Worm (Caenorhabditis elegans) whole organism, L3 larva: ENCODE data around the gene psf-1.
A peak's percentile ranks its signal among the peaks of the same experiment; 100 is the strongest.

Source experiments
- R02D3.7 ChIP-seq: fragments of 150-350 bp; optimal IDR thresholded peaks from 2 replicates; lab custom pipeline; 2014; ENCODE audit warnings: missing biosample characterization, missing genetic modification characterization
- aly-2 ChIP-seq: fragments of 150-350 bp; optimal IDR thresholded peaks from 2 replicates; lab custom pipeline; 2014; ENCODE audit warnings: missing biosample characterization, missing genetic modification characterization
- ceh-16 ChIP-seq: sonication (generic microtip); optimal IDR thresholded peaks from 2 replicates; lab custom pipeline; 2017; ENCODE audit warnings: missing biosample characterization, missing genetic modification characterization
- ceh-28 ChIP-seq: fragments of 150-350 bp; optimal IDR thresholded peaks from 2 replicates; lab custom pipeline; 2014; ENCODE audit warnings: missing biosample characterization, missing genetic modification reagents, missing genetic modification characterization
- ceh-82 ChIP-seq: fragments of 150-350 bp; optimal IDR thresholded peaks from 2 replicates; lab custom pipeline; 2014; ENCODE audit warnings: missing biosample characterization, missing genetic modification characterization
- ceh-9 ChIP-seq: sonication (generic microtip); optimal IDR thresholded peaks from 2 replicates; lab custom pipeline; 2018; ENCODE audit warnings: missing biosample characterization, missing genetic modification characterization
- daf-12 ChIP-seq: fragments of 150-350 bp; optimal IDR thresholded peaks from 2 replicates; lab custom pipeline; 2014; ENCODE audit warnings: missing biosample characterization, missing genetic modification reagents, missing genetic modification characterization
- egl-5 ChIP-seq: fragments of 150-350 bp; optimal IDR thresholded peaks from 2 replicates; lab custom pipeline; 2017; ENCODE audit warnings: missing biosample characterization, missing genetic modification reagents, missing genetic modification characterization, inconsistent platforms
- elt-1 ChIP-seq: fragments of 150-350 bp; optimal IDR thresholded peaks from 2 replicates; lab custom pipeline; 2014; ENCODE audit warnings: missing biosample characterization, missing genetic modification characterization
- elt-2 ChIP-seq: sonication (generic microtip); optimal IDR thresholded peaks from 2 replicates; lab custom pipeline; 2016; ENCODE audit warnings: missing genetic modification reagents, mild to moderate bottlenecking, missing genetic modification characterization, missing compliant biosample characterization
- eor-1 ChIP-seq, 2 experiments: fragments of 150-350 bp; optimal IDR thresholded peaks; 2 replicates each; lab custom pipeline; 2014 to 2018; ENCODE audit warnings: missing biosample characterization in 2 of 2, missing genetic modification characterization in 2 of 2
- fkh-10 ChIP-seq: sonication (generic microtip); optimal IDR thresholded peaks from 2 replicates; lab custom pipeline; 2017; ENCODE audit warnings: missing biosample characterization, missing genetic modification reagents, missing genetic modification characterization
- fkh-2 ChIP-seq: fragments of 150-350 bp; optimal IDR thresholded peaks from 2 replicates; lab custom pipeline; 2014; ENCODE audit warnings: missing biosample characterization, missing genetic modification reagents, missing genetic modification characterization
- fos-1 ChIP-seq: fragments of 150-350 bp; optimal IDR thresholded peaks from 2 replicates; lab custom pipeline; 2014; ENCODE audit warnings: missing biosample characterization, missing genetic modification characterization
- hmg-11 ChIP-seq: sonication (generic microtip); optimal IDR thresholded peaks from 2 replicates; lab custom pipeline; 2016; ENCODE audit warnings: missing genetic modification characterization, missing compliant biosample characterization
- jun-1 ChIP-seq: fragments of 150-350 bp; optimal IDR thresholded peaks from 2 replicates; lab custom pipeline; 2014; ENCODE audit warnings: missing biosample characterization, missing genetic modification reagents, missing genetic modification characterization
- lin-15B ChIP-seq: fragments of 150-350 bp; optimal IDR thresholded peaks from 2 replicates; lab custom pipeline; 2014; ENCODE audit warnings: missing biosample characterization, missing genetic modification characterization
- lsy-12 ChIP-seq: sonication (generic microtip); optimal IDR thresholded peaks from 2 replicates; lab custom pipeline; 2016; ENCODE audit warnings: mild to moderate bottlenecking, missing genetic modification characterization, missing compliant biosample characterization
- mml-1 ChIP-seq: fragments of 150-350 bp; sonication (generic microtip); optimal IDR thresholded peaks from 3 replicates; lab custom pipeline; 2014; ENCODE audit warnings: missing biosample characterization, missing genetic modification characterization
- nfya-1 ChIP-seq: sonication (generic microtip); optimal IDR thresholded peaks from 2 replicates; lab custom pipeline; 2017; ENCODE audit warnings: missing genetic modification characterization, mild to moderate bottlenecking, missing compliant biosample characterization, antibody characterized with exemption, moderate library complexity; ENCODE audit not compliant: insufficient read depth
- nhr-11 ChIP-seq: fragments of 150-350 bp; optimal IDR thresholded peaks from 2 replicates; lab custom pipeline; 2014; ENCODE audit warnings: missing biosample characterization, missing genetic modification characterization
- nhr-12 ChIP-seq: fragments of 150-350 bp; optimal IDR thresholded peaks from 2 replicates; lab custom pipeline; 2014; ENCODE audit warnings: missing biosample characterization, missing genetic modification characterization
- nhr-23 ChIP-seq: fragments of 150-350 bp; optimal IDR thresholded peaks from 2 replicates; lab custom pipeline; 2014; ENCODE audit warnings: missing biosample characterization, missing genetic modification reagents, missing genetic modification characterization
- nhr-25 ChIP-seq: sonication (generic microtip); optimal IDR thresholded peaks from 2 replicates; lab custom pipeline; 2017; ENCODE audit warnings: missing biosample characterization, missing genetic modification characterization
- nhr-28 ChIP-seq: fragments of 150-350 bp; optimal IDR thresholded peaks from 2 replicates; lab custom pipeline; 2014; ENCODE audit warnings: missing biosample characterization, missing genetic modification characterization
- nhr-43 ChIP-seq: sonication (generic microtip); optimal IDR thresholded peaks from 2 replicates; lab custom pipeline; 2016; ENCODE audit warnings: mild to moderate bottlenecking, missing genetic modification characterization, missing compliant biosample characterization; ENCODE audit not compliant: poor library complexity, severe bottlenecking
- nhr-67 ChIP-seq: fragments of 150-350 bp; optimal IDR thresholded peaks from 2 replicates; lab custom pipeline; 2014; ENCODE audit warnings: missing biosample characterization, missing genetic modification characterization
- nhr-76 ChIP-seq: fragments of 150-350 bp; sonication (generic microtip); optimal IDR thresholded peaks from 5 replicates; lab custom pipeline; 2014; ENCODE audit warnings: missing biosample characterization, missing genetic modification characterization
- nhr-77 ChIP-seq: fragments of 150-350 bp; optimal IDR thresholded peaks from 2 replicates; lab custom pipeline; 2014; ENCODE audit warnings: missing biosample characterization, missing genetic modification characterization
- pha-4 ChIP-seq: fragments of 150-350 bp; optimal IDR thresholded peaks from 2 replicates; lab custom pipeline; 2014; ENCODE audit warnings: missing biosample characterization, missing genetic modification reagents, missing genetic modification characterization
- pqm-1 ChIP-seq: fragments of 150-350 bp; optimal IDR thresholded peaks from 2 replicates; lab custom pipeline; 2017; ENCODE audit warnings: missing biosample characterization, missing genetic modification characterization, inconsistent platforms
- sea-2 ChIP-seq: fragments of 150-350 bp; sonication (generic microtip); optimal IDR thresholded peaks from 4 replicates; lab custom pipeline; 2014; ENCODE audit warnings: missing biosample characterization, missing genetic modification reagents, missing genetic modification characterization
- skn-1 ChIP-seq: fragments of 150-350 bp; optimal IDR thresholded peaks from 2 replicates; lab custom pipeline; 2014; ENCODE audit warnings: missing biosample characterization, missing genetic modification characterization
- tbx-2 ChIP-seq: sonication (generic microtip); optimal IDR thresholded peaks from 2 replicates; lab custom pipeline; 2016; ENCODE audit warnings: mild to moderate bottlenecking, missing genetic modification characterization, missing compliant biosample characterization
- unc-39 ChIP-seq: sonication (generic microtip); optimal IDR thresholded peaks from 4 replicates; lab custom pipeline; 2017; ENCODE audit warnings: missing biosample characterization, missing genetic modification characterization
- ztf-11 ChIP-seq: fragments of 150-350 bp; optimal IDR thresholded peaks from 2 replicates; lab custom pipeline; 2014; ENCODE audit warnings: missing biosample characterization, missing genetic modification characterization
- ztf-4 ChIP-seq: fragments of 150-350 bp; optimal IDR thresholded peaks from 2 replicates; lab custom pipeline; 2014; ENCODE audit warnings: missing biosample characterization, missing genetic modification characterization

psf-1 gene

ce11 chrII:9920468-9920867, 48.0 kb upstream of the psf-1 start, which contains the start of gene pho-10:
Gene pho-10 (minus strand): TSS chrII:9920568.
- no peak for TF ChIP-seq ceh-9 (tag; lab: Kevin White, UChicago)
- TF ChIP-seq, all 47 proteins: peak for 0

- peak; percentile 35 for TF ChIP-seq nfya-1 (tag; lab: Kevin White, UChicago)
- TF ChIP-seq pqm-1 (tag; lab: Kevin White, UChicago): no peak
These were observed 46.7 kb upstream of the psf-1 start, which contains the start of gene C05C10.2 for ce11 chrII:9921622-9922269. Gene C05C10.2 (plus strand): TSS chrII:9922219.

ce11 chrII:9928470-9928869, 40.0 kb upstream of the psf-1 start:
- TF ChIP-seq sea-2 (GFP tag; lab: Kevin White, UChicago) (no peak), R02D3.7 (tag; lab: Kevin White, UChicago) (no peak), nhr-28 (tag; lab: Kevin White, UChicago) (no peak), nhr-25 (tag; lab: Kevin White, UChicago) (no peak), ztf-4 (tag; lab: Kevin White, UChicago) (no peak), daf-12 (tag; lab: Kevin White, UChicago) (no peak), tbx-2 (tag; lab: Kevin White, UChicago) (no peak), lsy-12 (tag; lab: Kevin White, UChicago) (no peak), skn-1 (no peak), ceh-16 (tag; lab: Kevin White, UChicago) (no peak), aly-2 (tag; lab: Kevin White, UChicago) (no peak), pqm-1 (tag; lab: Kevin White, UChicago) (no peak), nfya-1 (tag; lab: Kevin White, UChicago) (no peak)

- peak; percentile 9 for TF ChIP-seq nhr-43 (tag; lab: Kevin White, UChicago)
- no peak for TF ChIP-seq elt-1 (tag; lab: Kevin White, UChicago)
- peak; percentile 49 for TF ChIP-seq nhr-11 (tag; lab: Kevin White, UChicago)
- no peak for TF ChIP-seq nhr-25 (tag; lab: Kevin White, UChicago)
- peak; percentile 78 for TF ChIP-seq lin-15B (tag; lab: Kevin White, UChicago)
- no peak for TF ChIP-seq ceh-82 (tag; lab: Kevin White, UChicago)
- TF ChIP-seq ceh-16 (tag; lab: Kevin White, UChicago): no peak
- no peak for TF ChIP-seq ceh-28
- peak; percentile 47 for TF ChIP-seq nfya-1 (tag; lab: Kevin White, UChicago)
- TF ChIP-seq nhr-67 (tag; lab: Kevin White, UChicago): no peak
- TF ChIP-seq ztf-11 (tag; lab: Kevin White, UChicago): no peak
- TF ChIP-seq tbx-2 (tag; lab: Kevin White, UChicago): no peak
- TF ChIP-seq egl-5 (tag; lab: Kevin White, UChicago): no peak
- no peak for TF ChIP-seq nhr-12
- TF ChIP-seq hmg-11 (tag; lab: Kevin White, UChicago): peak; percentile 59
- TF ChIP-seq ztf-4 (tag; lab: Kevin White, UChicago): no peak
- no peak for TF ChIP-seq jun-1 (tag; lab: Kevin White, UChicago)
- no peak for TF ChIP-seq mml-1 (tag; lab: Kevin White, UChicago)
- TF ChIP-seq nhr-76 (tag; lab: Kevin White, UChicago): no peak
- TF ChIP-seq fkh-10: no peak
- no peak for TF ChIP-seq aly-2 (tag; lab: Kevin White, UChicago)
- no peak for TF ChIP-seq fkh-2 (tag; lab: Kevin White, UChicago)
These were observed 37.5 kb upstream of the psf-1 start for ce11 chrII:9931012-9931411.

- TF ChIP-seq ceh-28: no peak
- TF ChIP-seq nhr-77: no peak
- TF ChIP-seq elt-1 (tag; lab: Kevin White, UChicago): no peak
- TF ChIP-seq unc-39 (tag; lab: Kevin White, UChicago): no peak
- no peak for TF ChIP-seq ceh-16 (tag; lab: Kevin White, UChicago)
- no peak for TF ChIP-seq nhr-23 (tag; lab: Kevin White, UChicago)
- TF ChIP-seq ceh-82 (tag; lab: Kevin White, UChicago): no peak
- TF ChIP-seq elt-2: peak; percentile 72
- TF ChIP-seq fos-1 (tag; lab: Kevin White, UChicago): no peak
- TF ChIP-seq nhr-43 (tag; lab: Kevin White, UChicago): no peak
- no peak for TF ChIP-seq sea-2 (GFP tag; lab: Kevin White, UChicago)
- TF ChIP-seq lin-15B (tag; lab: Kevin White, UChicago): no peak
- TF ChIP-seq aly-2 (tag; lab: Kevin White, UChicago): no peak
- TF ChIP-seq eor-1 (tag; optimal IDR thresholded peaks at IDR 0.05; lab: Kevin White, UChicago): no peak
- TF ChIP-seq nhr-11 (tag; lab: Kevin White, UChicago): no peak
- TF ChIP-seq pha-4 (tag; lab: Kevin White, UChicago): peak; percentile 23
- TF ChIP-seq fkh-2 (tag; lab: Kevin White, UChicago): no peak
- no peak for TF ChIP-seq R02D3.7 (tag; lab: Kevin White, UChicago)
- TF ChIP-seq pqm-1 (tag; lab: Kevin White, UChicago): peak; percentile 65
- TF ChIP-seq, all 47 proteins: peak for 3
These were observed 37.0 kb upstream of the psf-1 start, which contains the start of gene pho-11 for ce11 chrII:9931476-9931875. Gene pho-11 (plus strand): TSS chrII:9931849.
